Worm (Caenorhabditis elegans) whole organism, L1 larva: ENCODE measurements around the gene C16C8.17.

Experiments
- ces-1 ChIP-seq: fragments of 150-350 bp; optimal IDR thresholded peaks from 2 replicates; lab custom pipeline; 2014; ENCODE audit warnings: missing biosample characterization, missing genetic modification reagents, missing genetic modification characterization
- nhr-76 ChIP-seq: sonication (generic microtip); optimal IDR thresholded peaks from 2 replicates; lab custom pipeline; 2017; ENCODE audit warnings: missing biosample characterization, missing genetic modification characterization
- snpc-4 ChIP-seq: fragments of 150-350 bp; optimal IDR thresholded peaks from 2 replicates; lab custom pipeline; 2014; ENCODE audit warnings: missing biosample characterization, missing genetic modification characterization
- ztf-4 ChIP-seq: fragments of 150-350 bp; optimal IDR thresholded peaks from 2 replicates; lab custom pipeline; 2014; ENCODE audit warnings: missing biosample characterization, missing genetic modification characterization

DNA sequence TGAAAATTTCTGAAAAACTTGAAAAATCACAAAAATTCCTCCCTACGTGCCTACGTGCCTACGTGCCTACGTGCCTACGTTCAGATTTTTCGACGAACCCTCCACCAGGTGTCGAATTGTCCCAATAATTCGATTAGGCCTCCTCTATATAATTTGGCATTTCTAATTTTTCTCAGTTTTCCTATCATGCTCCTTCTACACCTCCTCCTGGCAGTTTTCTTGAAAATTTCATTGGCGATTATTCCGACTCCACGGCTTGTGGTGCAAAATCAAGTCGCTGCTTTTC, at the start of gene C16C8.17:
- no peak for TF ChIP-seq ztf-4
- TF ChIP-seq nhr-76 (tag; lab: Kevin White, UChicago), result no peak
- TF ChIP-seq snpc-4 (tag; lab: Kevin White, UChicago), result no peak
- TF ChIP-seq ces-1, result no peak
